Worm (Caenorhabditis elegans) whole organism, L4 larva: Measurements from ENCODE around the gene dhs-28.
A peak's percentile ranks its signal among the peaks of the same experiment; 100 is the strongest.
"Not testable (repeated sequence)": the region's sequence is repeated elsewhere in the genome, so short reads cannot be mapped to it uniquely, and the experiment has no call there.

ENCODE experiments used
- F10B5.3 ChIP-seq: sonication (generic microtip); optimal IDR thresholded peaks from 2 replicates; lab custom pipeline; 2016; ENCODE audit warnings: mild to moderate bottlenecking, missing genetic modification characterization, missing compliant biosample characterization
- F44E2.7 ChIP-seq: fragments of 200-800 bp; sonication (Bioruptor generic); IDR thresholded peaks from 2 replicates; pipeline ENCODE4 v2.1.2; 2022; ENCODE audit warnings: missing genetic modification characterization, missing compliant biosample characterization
- Y105C5A.15 ChIP-seq: fragments of 200-800 bp; sonication (Bioruptor generic); IDR thresholded peaks from 2 replicates; pipeline ENCODE4 v1.3.6; 2022; ENCODE audit warnings: missing genetic modification characterization, missing compliant biosample characterization
- ama-1 ChIP-seq: fragments of 150-350 bp; optimal IDR thresholded peaks from 2 replicates; lab custom pipeline; 2014; ENCODE audit warnings: inconsistent platforms, mixed read lengths
- dpl-1 ChIP-seq: fragments of 150-350 bp; optimal IDR thresholded peaks from 2 replicates; lab custom pipeline; 2014; ENCODE audit warnings: missing biosample characterization, missing genetic modification reagents, missing genetic modification characterization
- egl-27 ChIP-seq: sonication (generic microtip); optimal IDR thresholded peaks from 3 replicates; lab custom pipeline; 2017; ENCODE audit warnings: missing biosample characterization, missing genetic modification reagents, missing genetic modification characterization
- hif-1 ChIP-seq, 2 experiments: sonication (generic microtip); optimal IDR thresholded peaks; 2 replicates each; lab custom pipeline; 2016 to 2017; ENCODE audit warnings: missing compliant biosample characterization in 2 of 2, missing genetic modification characterization in 2 of 2, missing genetic modification reagents in 2 of 2, missing genotype in 2 of 2, mild to moderate bottlenecking in 1 of 2
- madf-9 ChIP-seq: fragments of 200-800 bp; sonication (Bioruptor generic); conservative IDR thresholded peaks from 2 replicates; pipeline ENCODE4 v1.3.6; 2022; ENCODE audit warnings: missing genetic modification reagents, missing genetic modification characterization, missing compliant biosample characterization
- nhr-11 ChIP-seq: fragments of 150-350 bp; optimal IDR thresholded peaks from 2 replicates; lab custom pipeline; 2014; ENCODE audit warnings: missing biosample characterization, missing genetic modification characterization
- nhr-77 ChIP-seq: fragments of 150-350 bp; optimal IDR thresholded peaks from 2 replicates; lab custom pipeline; 2014; ENCODE audit warnings: missing biosample characterization, missing genetic modification characterization
- rbr-2 ChIP-seq: sonication (generic microtip); optimal IDR thresholded peaks from 2 replicates; lab custom pipeline; 2016; ENCODE audit warnings: missing genotype, missing genetic modification characterization, missing compliant biosample characterization
- unc-39 ChIP-seq: sonication (generic microtip); optimal IDR thresholded peaks from 2 replicates; lab custom pipeline; 2017; ENCODE audit warnings: missing biosample characterization, missing genetic modification characterization
- vab-7 ChIP-seq: fragments of 200-800 bp; sonication (Bioruptor generic); IDR thresholded peaks from 2 replicates; pipeline ENCODE4 v1.3.6; 2022; ENCODE audit warnings: missing genetic modification reagents, missing genetic modification characterization, missing compliant biosample characterization
- ztf-11 ChIP-seq: fragments of 150-350 bp; optimal IDR thresholded peaks from 2 replicates; lab custom pipeline; 2014; ENCODE audit warnings: missing biosample characterization, missing genetic modification characterization

The dhs-28 gene

DNA sequence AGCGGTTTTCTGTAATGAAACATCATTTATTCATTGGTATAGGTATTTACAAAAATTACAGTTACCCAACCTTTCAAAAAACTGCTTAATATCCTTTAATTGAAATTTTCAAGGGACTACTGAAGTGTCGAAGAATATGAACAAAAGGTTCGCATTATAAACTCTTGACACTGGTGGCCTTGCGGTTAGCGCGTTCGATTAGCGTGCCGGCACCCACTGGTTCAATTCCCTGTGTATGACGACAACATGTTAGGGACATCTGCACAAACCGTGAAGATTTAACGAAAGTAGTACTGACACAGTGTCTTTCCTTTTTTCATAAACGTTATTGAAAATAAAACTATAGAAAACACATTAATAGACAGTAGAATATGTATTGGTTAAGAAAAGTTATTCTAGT lies 49.5 kb downstream of the dhs-28 start (continued):
- TF ChIP-seq vab-7 (GFP tag; lab: Robert Waterston, UW) (peak; percentile 92), F44E2.7 (GFP tag; lab: Robert Waterston, UW) (peak; percentile 81; the same call in 1 of the 2 replicates), nhr-11 (tag; lab: Kevin White, UChicago) (no peak), dpl-1 (GFP tag; lab: Kevin White, UChicago) (no peak), nhr-77 (tag; lab: Kevin White, UChicago) (no peak), rbr-2 (tag; lab: Kevin White, UChicago) (peak; percentile 73), ztf-11 (tag; lab: Kevin White, UChicago) (no peak), unc-39 (tag; lab: Kevin White, UChicago) (no peak), ama-1 (lab: Kevin White, UChicago) (no peak), egl-27 (tag; lab: Kevin White, UChicago) (no peak), madf-9 (GFP tag; lab: Robert Waterston, UW) (peak; percentile 90)

DNA sequence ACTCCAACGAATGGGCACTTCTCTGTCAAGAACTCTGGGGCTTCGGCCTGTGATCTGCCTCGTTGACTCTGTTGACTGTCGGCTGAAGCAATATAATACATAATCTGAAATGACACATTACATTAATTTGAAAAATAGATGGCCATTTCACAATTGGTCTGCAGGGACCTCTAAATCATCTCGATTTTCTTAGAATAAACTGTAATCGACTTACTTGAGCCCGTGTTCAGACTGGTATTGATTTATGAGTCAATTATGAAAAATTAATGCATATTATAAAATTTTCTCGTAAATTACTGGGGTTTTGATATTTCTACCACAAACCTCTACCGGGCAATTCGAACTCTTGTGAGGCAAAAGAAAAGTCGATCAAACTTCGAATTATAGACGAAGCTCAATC lies 50.4 kb downstream of the dhs-28 start, which contains the start of gene C53B7.6:
Gene C53B7.6, minus strand, starts transcription at position 101 of the 400 bp plus-strand sequence.
- TF ChIP-seq hif-1 (tag; optimal IDR thresholded peaks at IDR 0.05; lab: Kevin White, UChicago); Y105C5A.15 (GFP tag; lab: Robert Waterston, UW); F10B5.3 (tag; lab: Kevin White, UChicago): not testable (repeated sequence)
